Fruit fly (Drosophila melanogaster) whole organism, embryonic: ENCODE data around the gene CG9667.

Experiments
- Abd-B ChIP-seq: fragments of 200-800 bp; sonication (Bioruptor generic); optimal IDR thresholded peaks from 2 replicates; lab custom pipeline; 2018; ENCODE audit warnings: missing biosample characterization, mild to moderate bottlenecking, missing genetic modification characterization, moderate library complexity
- CG10366 ChIP-seq: fragments of 200-800 bp; sonication (Bioruptor generic); IDR thresholded peaks from 2 replicates; pipeline ENCODE4 v1.3.6; 2022; ENCODE audit warnings: missing biosample characterization, missing genetic modification characterization
- CG10431 ChIP-seq: fragments of 200-800 bp; sonication (Bioruptor generic); optimal IDR thresholded peaks from 3 replicates; lab custom pipeline; 2018; ENCODE audit warnings: missing biosample characterization, mild to moderate bottlenecking, missing genetic modification characterization
- CG12744 ChIP-seq: fragments of 200-800 bp; sonication (Bioruptor generic); optimal IDR thresholded peaks from 2 replicates; lab custom pipeline; 2016; ENCODE audit warnings: missing biosample characterization, missing genetic modification characterization
- CG13424 ChIP-seq: fragments of 200-800 bp; sonication (Bioruptor generic); optimal IDR thresholded peaks from 2 replicates; lab custom pipeline; 2019; ENCODE audit warnings: missing biosample characterization, mild to moderate bottlenecking, missing genetic modification characterization, moderate library complexity
- CG15269 ChIP-seq: fragments of 200-800 bp; sonication (Bioruptor generic); optimal IDR thresholded peaks from 2 replicates; lab custom pipeline; 2018; ENCODE audit warnings: missing biosample characterization, mild to moderate bottlenecking, missing genetic modification characterization, moderate library complexity
- CG2116 ChIP-seq: fragments of 200-800 bp; sonication (Bioruptor generic); optimal IDR thresholded peaks from 3 replicates; lab custom pipeline; 2018; ENCODE audit warnings: missing biosample characterization, mild to moderate bottlenecking, missing genetic modification characterization
- CG31365 ChIP-seq: fragments of 200-800 bp; sonication (Bioruptor generic); optimal IDR thresholded peaks from 2 replicates; lab custom pipeline; 2018; ENCODE audit warnings: missing biosample characterization, mild to moderate bottlenecking, missing genetic modification characterization
- CG31388 ChIP-seq: fragments of 200-800 bp; sonication (Bioruptor generic); optimal IDR thresholded peaks from 2 replicates; lab custom pipeline; 2016; ENCODE audit warnings: missing biosample characterization, missing genetic modification characterization
- CG3847 ChIP-seq: fragments of 200-800 bp; sonication (Bioruptor generic); IDR thresholded peaks from 2 replicates; pipeline ENCODE4 v1.3.6; 2022; ENCODE audit warnings: missing biosample characterization, missing genetic modification characterization
- CG4854 ChIP-seq: fragments of 200-800 bp; sonication (Bioruptor generic); optimal IDR thresholded peaks from 2 replicates; lab custom pipeline; 2016; ENCODE audit warnings: missing biosample characterization, missing genetic modification characterization, inconsistent platforms
- CG6813 ChIP-seq: fragments of 200-800 bp; sonication (Bioruptor generic); optimal IDR thresholded peaks from 2 replicates; lab custom pipeline; 2017; ENCODE audit warnings: missing biosample characterization, missing genetic modification characterization, mild to moderate bottlenecking, moderate library complexity, missing genetic modification reagents
- CG7556 ChIP-seq: fragments of 200-800 bp; sonication (Bioruptor generic); optimal IDR thresholded peaks from 2 replicates; lab custom pipeline; 2017; ENCODE audit warnings: missing biosample characterization, mild to moderate bottlenecking, missing genetic modification characterization
- CG7928 ChIP-seq: fragments of 200-800 bp; sonication (Bioruptor generic); optimal IDR thresholded peaks from 2 replicates; lab custom pipeline; 2017; ENCODE audit warnings: missing biosample characterization, mild to moderate bottlenecking, missing genetic modification characterization
- CG9609 ChIP-seq: fragments of 200-800 bp; sonication (Bioruptor generic); optimal IDR thresholded peaks from 3 replicates; lab custom pipeline; 2016; ENCODE audit warnings: missing biosample characterization, missing genetic modification characterization
- CG9876 ChIP-seq: fragments of 200-800 bp; sonication (Bioruptor generic); optimal IDR thresholded peaks from 2 replicates; lab custom pipeline; 2016; ENCODE audit warnings: missing biosample characterization, missing genetic modification characterization
- D19A ChIP-seq: fragments of 200-800 bp; optimal IDR thresholded peaks from 3 replicates; lab custom pipeline; 2019; ENCODE audit warnings: missing biosample characterization, mild to moderate bottlenecking, missing genetic modification characterization, moderate library complexity
- Dip2 ChIP-seq: fragments of 200-800 bp; sonication (Bioruptor generic); IDR thresholded peaks from 2 replicates; pipeline ENCODE4 v1.3.6; 2022; ENCODE audit warnings: missing biosample characterization, missing genetic modification characterization
- Hr78 ChIP-seq, 2 experiments: fragments of 200-800 bp in 1 of 2; fragments of >200 bp in 1 of 2; sonication (Bioruptor generic) in 1 of 2; optimal IDR thresholded peaks; 2 replicates each; lab custom pipeline; 2017 to 2019; ENCODE audit warnings: missing biosample characterization in 2 of 2, missing genetic modification characterization in 2 of 2, mild to moderate bottlenecking in 1 of 2, moderate library complexity in 1 of 2
- MBD-R2 ChIP-seq: fragments of 200-800 bp; sonication (Bioruptor generic); IDR thresholded peaks from 2 replicates; pipeline ENCODE4 v1.3.6; 2022; ENCODE audit warnings: missing biosample characterization, missing genetic modification characterization
- Meics ChIP-seq: fragments of 200-800 bp; sonication (Bioruptor generic); optimal IDR thresholded peaks from 2 replicates; lab custom pipeline; 2017; ENCODE audit warnings: missing biosample characterization, mild to moderate bottlenecking, missing genetic modification characterization
- NFAT ChIP-seq: fragments of 200-800 bp; sonication (Bioruptor generic); IDR thresholded peaks from 2 replicates; pipeline ENCODE4 v1.3.6; 2022; ENCODE audit warnings: missing biosample characterization, missing genetic modification characterization
- Sin3A ChIP-seq: fragments of >200 bp; optimal IDR thresholded peaks from 2 replicates; lab custom pipeline; 2018
- Tbp ChIP-seq: fragments of >200 bp; optimal IDR thresholded peaks from 2 replicates; lab custom pipeline; 2018; ENCODE audit warnings: missing biosample characterization, missing genetic modification characterization
- amos ChIP-seq: fragments of 200-800 bp; sonication (Bioruptor generic); IDR thresholded peaks from 2 replicates; pipeline ENCODE4 v1.3.6; 2022; ENCODE audit warnings: missing biosample characterization, missing genetic modification characterization; ENCODE audit not compliant: partially characterized antibody
- ara ChIP-seq: fragments of 200-800 bp; sonication (Bioruptor generic); IDR thresholded peaks from 2 replicates; pipeline ENCODE4 v1.3.6; 2022; ENCODE audit warnings: missing biosample characterization, missing genetic modification characterization
- ato ChIP-seq: fragments of 200-800 bp; sonication (Bioruptor generic); IDR thresholded peaks from 2 replicates; pipeline ENCODE4 v1.3.6; 2022; ENCODE audit warnings: missing biosample characterization, missing genetic modification characterization; ENCODE audit not compliant: partially characterized antibody
- bab2 ChIP-seq: fragments of 200-800 bp; sonication (Bioruptor generic); optimal IDR thresholded peaks from 2 replicates; lab custom pipeline; 2016; ENCODE audit warnings: missing biosample characterization, missing genetic modification characterization
- chm ChIP-seq: fragments of 200-800 bp; sonication (Bioruptor generic); IDR thresholded peaks from 2 replicates; pipeline ENCODE4 v1.3.6; 2022; ENCODE audit warnings: missing biosample characterization, missing genetic modification characterization
- da ChIP-seq: fragments of 200-800 bp; sonication (Bioruptor generic); optimal IDR thresholded peaks from 2 replicates; lab custom pipeline; 2016; ENCODE audit warnings: missing biosample characterization, missing genetic modification characterization
- dmrt99B ChIP-seq: fragments of 200-800 bp; sonication (Bioruptor generic); optimal IDR thresholded peaks from 2 replicates; lab custom pipeline; 2018; ENCODE audit warnings: missing biosample characterization, mild to moderate bottlenecking, missing genetic modification characterization, moderate library complexity
- dpn ChIP-seq, 2 experiments: fragments of 200-800 bp; sonication (Bioruptor generic); optimal IDR thresholded peaks; 3 replicates each; lab custom pipeline; 2016; ENCODE audit warnings: missing biosample characterization in 2 of 2, missing genetic modification characterization in 2 of 2
- dysf ChIP-seq: fragments of 200-800 bp; sonication (Bioruptor generic); IDR thresholded peaks from 3 replicates; pipeline ENCODE4 v1.3.6; 2022; ENCODE audit warnings: missing biosample characterization, missing genetic modification characterization
- esg ChIP-seq: fragments of 200-800 bp; sonication (Bioruptor generic); conservative IDR thresholded peaks from 2 replicates; pipeline ENCODE4 v1.3.6; 2022; ENCODE audit warnings: missing biosample characterization, missing genetic modification characterization
- gsb ChIP-seq: fragments of 200-800 bp; sonication (Bioruptor generic); IDR thresholded peaks from 2 replicates; pipeline ENCODE4 v1.3.6; 2022; ENCODE audit warnings: missing biosample characterization, missing genetic modification characterization
- hb ChIP-seq: fragments of 200-800 bp; sonication (Bioruptor generic); IDR thresholded peaks from 3 replicates; pipeline ENCODE4 v1.3.6; 2022; ENCODE audit warnings: missing biosample characterization, missing genetic modification characterization; ENCODE audit not compliant: partially characterized antibody
- kah ChIP-seq: fragments of 200-800 bp; sonication (Bioruptor generic); optimal IDR thresholded peaks from 2 replicates; lab custom pipeline; 2018; ENCODE audit warnings: missing biosample characterization, mild to moderate bottlenecking, missing genetic modification characterization
- lilli ChIP-seq: fragments of 200-800 bp; sonication (Bioruptor generic); optimal IDR thresholded peaks from 3 replicates; lab custom pipeline; 2016; ENCODE audit warnings: missing biosample characterization, missing genetic modification characterization
- oc ChIP-seq: fragments of 200-800 bp; sonication (Bioruptor generic); optimal IDR thresholded peaks from 2 replicates; lab custom pipeline; 2018; ENCODE audit warnings: missing biosample characterization, mild to moderate bottlenecking, missing genetic modification characterization, moderate library complexity
- pnt ChIP-seq: fragments of 200-800 bp; sonication (Bioruptor generic); optimal IDR thresholded peaks from 3 replicates; lab custom pipeline; 2016; ENCODE audit warnings: missing biosample characterization, missing genetic modification characterization
- pum ChIP-seq: fragments of 200-800 bp; sonication (Bioruptor generic); optimal IDR thresholded peaks from 2 replicates; lab custom pipeline; 2016; ENCODE audit warnings: missing biosample characterization, missing genetic modification characterization
- pzg ChIP-seq: fragments of 200-800 bp; sonication (Bioruptor generic); optimal IDR thresholded peaks from 3 replicates; lab custom pipeline; 2018; ENCODE audit warnings: missing biosample characterization, mild to moderate bottlenecking, missing genetic modification characterization, moderate library complexity
- rib ChIP-seq: fragments of 200-800 bp; sonication (Bioruptor generic); IDR thresholded peaks from 2 replicates; pipeline ENCODE4 v1.3.6; 2022; ENCODE audit warnings: missing biosample characterization, missing genetic modification characterization
- ro ChIP-seq: fragments of 200-800 bp; sonication (Bioruptor generic); IDR thresholded peaks from 2 replicates; pipeline ENCODE4 v1.3.6; 2022; ENCODE audit warnings: missing biosample characterization, missing genetic modification characterization
- row ChIP-seq: fragments of 200-800 bp; sonication (Bioruptor generic); IDR thresholded peaks from 3 replicates; pipeline ENCODE4 v1.3.6; 2022; ENCODE audit warnings: missing biosample characterization, missing genetic modification characterization
- sima ChIP-seq: fragments of 200-800 bp; sonication (Bioruptor generic); optimal IDR thresholded peaks from 2 replicates; lab custom pipeline; 2016; ENCODE audit warnings: missing biosample characterization, missing genetic modification characterization
- slou ChIP-seq: fragments of 200-800 bp; sonication (Bioruptor generic); optimal IDR thresholded peaks from 3 replicates; lab custom pipeline; 2016; ENCODE audit warnings: missing biosample characterization, missing genetic modification characterization
- toy ChIP-seq: fragments of 200-800 bp; sonication (Bioruptor generic); IDR thresholded peaks from 2 replicates; pipeline ENCODE4 v1.3.6; 2022; ENCODE audit warnings: missing biosample characterization, missing genetic modification characterization
- wor ChIP-seq: fragments of 200-800 bp; sonication (Bioruptor generic); IDR thresholded peaks from 2 replicates; pipeline ENCODE4 v1.3.6; 2022; ENCODE audit warnings: missing biosample characterization, missing genetic modification characterization

Gene CG9667

DNA sequence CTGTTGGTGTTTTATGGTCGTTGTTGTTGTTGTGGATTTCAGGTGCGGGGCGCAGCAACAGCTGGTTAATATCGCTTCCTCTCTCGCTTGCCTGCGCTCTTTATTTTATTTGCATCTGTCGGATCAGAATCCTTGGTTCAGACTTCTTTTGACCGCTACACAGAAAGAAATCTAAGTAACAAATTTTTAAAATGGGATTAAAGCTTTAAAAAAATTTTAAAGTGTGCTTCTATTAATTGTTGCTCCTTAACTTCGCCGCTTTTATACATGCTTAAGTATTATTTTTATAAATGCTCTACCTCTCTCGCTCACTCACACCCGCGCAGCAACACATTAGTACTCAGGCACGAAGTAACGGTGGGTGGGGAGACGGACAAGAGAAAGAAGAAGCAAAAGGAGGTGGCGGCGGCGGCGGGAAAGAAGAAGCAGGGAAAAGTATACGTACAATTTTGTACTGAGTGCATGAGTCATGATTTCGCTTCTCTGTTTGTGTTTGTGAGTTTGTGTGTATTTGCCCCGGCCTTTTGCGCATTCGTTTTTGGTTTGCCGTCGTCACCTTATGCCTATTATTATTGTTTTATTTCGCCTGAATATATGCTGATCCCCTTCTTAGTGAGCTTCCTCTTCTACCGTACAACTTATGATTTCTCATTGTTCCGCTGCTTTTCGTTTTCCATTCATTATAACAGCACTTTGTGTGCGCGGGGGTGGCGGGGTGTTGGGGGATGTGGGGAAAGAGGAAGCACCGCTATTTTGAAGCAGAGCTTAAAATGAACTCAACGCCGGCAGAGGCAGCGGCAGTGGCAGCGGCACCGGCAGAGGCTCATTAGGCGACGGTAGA lies 12.1 kb downstream of the CG9667 start (continued):
- peak in 1 of 2 experiments; percentile 39 for TF ChIP-seq Hr78 (GFP tag; optimal IDR thresholded peaks at IDR 0.05; lab: Kevin White, UChicago)
- TF ChIP-seq Tbp: no peak
- TF ChIP-seq sima (GFP tag; lab: Kevin White, UChicago): peak; percentile 34
- peak; percentile 16 for TF ChIP-seq kah
- peak; percentile 37 for TF ChIP-seq slou
- 0 out of 2 replicates have a peak, but pooled peaks have one; percentile 25 for TF ChIP-seq toy
- peak; percentile 72 for TF ChIP-seq CG31388 (GFP tag; lab: Kevin White, UChicago)
- TF ChIP-seq CG9876 (GFP tag; lab: Kevin White, UChicago): peak; percentile 29
- TF ChIP-seq MBD-R2 (GFP tag; lab: Robert Waterston, UW): peak; percentile 44
- peak; percentile 67 for TF ChIP-seq CG2116
- TF ChIP-seq pnt: peak; percentile 63
- TF ChIP-seq CG7556: peak; percentile 88
- peak; percentile 77 to 88 for TF ChIP-seq dpn (GFP tag; optimal IDR thresholded peaks at IDR 0.05; lab: Kevin White, UChicago)
- peak; percentile 84 for TF ChIP-seq CG12744
- TF ChIP-seq CG6813 (GFP tag; lab: Kevin White, UChicago): peak; percentile 86
- peak; percentile 86 for TF ChIP-seq dmrt99B (tag; lab: Kevin White, UChicago)
- peak; percentile 21 for TF ChIP-seq CG31365
- TF ChIP-seq chm: peak; percentile 77
- TF ChIP-seq CG4854 (GFP tag; lab: Kevin White, UChicago): peak; percentile 59
- TF ChIP-seq CG13424 (tag; lab: Kevin White, UChicago): peak; percentile 78
- peak; percentile 61 for TF ChIP-seq Abd-B (GFP tag; lab: Kevin White, UChicago)
- TF ChIP-seq gsb: peak; percentile 47; the same call in 1 of the 2 replicates
- TF ChIP-seq oc: peak; percentile 78
- TF ChIP-seq bab2: peak; percentile 69
- TF ChIP-seq esg (GFP tag; lab: Robert Waterston, UW): peak; percentile 80
- no peak for TF ChIP-seq amos (GFP tag; lab: Robert Waterston, UW)
- TF ChIP-seq wor (GFP tag; lab: Robert Waterston, UW): no peak
- 0 out of 2 replicates have a peak, but pooled peaks have one; percentile 25 for TF ChIP-seq ro
- peak; percentile 90 for TF ChIP-seq lilli
- TF ChIP-seq CG10431: no peak
- peak; percentile 86 for TF ChIP-seq dysf (GFP tag; lab: Robert Waterston, UW)
- TF ChIP-seq CG9609: peak; percentile 74
- TF ChIP-seq D19A (tag; lab: Kevin White, UChicago): peak; percentile 79
- peak; percentile 75 for TF ChIP-seq CG10366 (GFP tag; lab: Robert Waterston, UW)
- peak; percentile 29 for TF ChIP-seq CG7928 (GFP tag; lab: Kevin White, UChicago)
- TF ChIP-seq pzg (GFP tag; lab: Kevin White, UChicago): no peak
- no peak for TF ChIP-seq Dip2 (GFP tag; lab: Robert Waterston, UW)
- TF ChIP-seq da (GFP tag; lab: Kevin White, UChicago): peak; percentile 71
- peak; percentile 83 for TF ChIP-seq Meics (GFP tag; lab: Kevin White, UChicago)
- no peak for TF ChIP-seq hb
- peak; percentile 68 for TF ChIP-seq CG3847 (GFP tag; lab: Robert Waterston, UW)
- TF ChIP-seq Sin3A (lab: Kevin White, UChicago): no peak
- 0 out of 2 replicates have a peak, but pooled peaks have one; percentile 26 for TF ChIP-seq NFAT (GFP tag; lab: Robert Waterston, UW)
- TF ChIP-seq ato (GFP tag; lab: Robert Waterston, UW): no peak
- TF ChIP-seq rib (GFP tag; lab: Robert Waterston, UW): peak; percentile 57
- TF ChIP-seq CG15269: peak; percentile 86
- peak; percentile 75 for TF ChIP-seq ara (GFP tag; lab: Robert Waterston, UW)
- peak; percentile 83 for TF ChIP-seq row (GFP tag; lab: Robert Waterston, UW)
- peak; percentile 78 for TF ChIP-seq pum (GFP tag; lab: Kevin White, UChicago)
